Worm (Caenorhabditis elegans): ENCODE measurements around the gene F58D12.3.

F58D12.3 gene

DNA sequence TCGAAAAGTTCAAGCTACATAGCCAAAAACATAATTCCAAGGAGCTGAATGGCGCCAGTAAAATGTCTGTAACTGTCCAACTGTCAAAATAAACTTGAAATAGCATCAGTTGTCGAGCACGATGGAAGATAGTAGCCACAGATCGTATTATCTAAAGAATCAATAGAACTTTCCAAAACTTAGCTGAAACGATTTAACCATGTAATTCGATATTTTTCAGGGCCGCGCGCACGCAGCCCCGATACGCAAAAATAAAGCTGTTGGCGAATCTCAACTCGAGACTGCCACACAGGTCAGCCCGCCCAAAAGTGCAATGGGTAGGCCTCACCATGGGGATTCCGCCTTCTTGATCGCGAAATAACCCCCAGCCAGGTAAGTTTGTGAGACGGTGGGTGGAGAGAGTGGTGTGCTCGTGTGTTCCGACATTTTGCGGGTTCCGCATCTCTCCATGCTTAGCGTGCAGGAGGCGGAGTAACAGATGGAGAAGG, 29.3 kb upstream of the F58D12.3 start (continued):
- peak; percentile 17 to 44 for TF ChIP-seq daf-16 (GFP tag; optimal IDR thresholded peaks at IDR 0.05)
- TF ChIP-seq daf-16 (tag; optimal IDR thresholded peaks at IDR 0.05): peak; percentile 56
- no peak for TF ChIP-seq nhr-28 (tag; optimal IDR thresholded peaks at IDR 0.05)
- TF ChIP-seq madf-9 (GFP tag; conservative IDR thresholded peaks at IDR 0.05): no peak
- TF ChIP-seq zag-1 (tag; optimal IDR thresholded peaks at IDR 0.05): no peak
- TF ChIP-seq madf-5 (GFP tag; IDR thresholded peaks at IDR 0.05): no peak
- no peak for TF ChIP-seq dmd-8 (GFP tag; IDR thresholded peaks at IDR 0.05)
- TF ChIP-seq nhr-76 (tag; optimal IDR thresholded peaks at IDR 0.05): no peak
- TF ChIP-seq tra-1 (GFP tag; IDR thresholded peaks at IDR 0.05): 0 out of 2 replicates have a peak, but pooled peaks have one; percentile 33
- TF ChIP-seq jun-1 (tag; optimal IDR thresholded peaks at IDR 0.05): no peak
- peak; percentile 59; the same call in 1 of the 2 replicates for TF ChIP-seq dmd-9 (GFP tag; IDR thresholded peaks at IDR 0.05)
- no peak for TF ChIP-seq aly-2 (tag; optimal IDR thresholded peaks at IDR 0.05)
- no peak for TF ChIP-seq ceh-82 (tag; optimal IDR thresholded peaks at IDR 0.05)
- TF ChIP-seq nhr-41 (GFP tag; IDR thresholded peaks at IDR 0.05): no peak
- peak; percentile 69 for TF ChIP-seq hlh-11 (tag; optimal IDR thresholded peaks at IDR 0.05)
- peak; percentile 32 for TF ChIP-seq lir-3 (tag; optimal IDR thresholded peaks at IDR 0.05)
- TF ChIP-seq lsy-2 (tag; optimal IDR thresholded peaks at IDR 0.05): no peak
- no peak for TF ChIP-seq lin-1 (GFP tag; IDR thresholded peaks at IDR 0.05)
- TF ChIP-seq ceh-44 (GFP tag; IDR thresholded peaks at IDR 0.05): peak; percentile 81
- TF ChIP-seq dve-1 (tag; optimal IDR thresholded peaks at IDR 0.05; ENCODE audit: insufficient read depth): peak; percentile 52
- TF ChIP-seq nhr-11 (tag; optimal IDR thresholded peaks at IDR 0.05): no peak
- TF ChIP-seq dmd-6 (GFP tag; IDR thresholded peaks at IDR 0.05): peak; percentile 56
- peak; percentile 75 for TF ChIP-seq set-16 (GFP tag; IDR thresholded peaks at IDR 0.05)
- no peak for TF ChIP-seq unc-39 (tag; optimal IDR thresholded peaks at IDR 0.05)
- no peak for TF ChIP-seq mep-1 (tag; optimal IDR thresholded peaks at IDR 0.05)
- TF ChIP-seq Y105C5A.15 (GFP tag; IDR thresholded peaks at IDR 0.05): no peak
- no peak for TF ChIP-seq F37D6.2 (tag; optimal IDR thresholded peaks at IDR 0.05)
- TF ChIP-seq hif-1 (tag; optimal IDR thresholded peaks at IDR 0.05): no peak
- TF ChIP-seq nhr-48 (tag; optimal IDR thresholded peaks at IDR 0.05): peak; percentile 63
- TF ChIP-seq pqm-1 (tag; optimal IDR thresholded peaks at IDR 0.05): no peak
- no peak for TF ChIP-seq ceh-28 (tag; optimal IDR thresholded peaks at IDR 0.05)
- TF ChIP-seq gei-8 (GFP tag; optimal IDR thresholded peaks at IDR 0.05): no peak
- no peak for TF ChIP-seq Y75B8A.6 (GFP tag; IDR thresholded peaks at IDR 0.05)
- TF ChIP-seq daf-19 (GFP tag; conservative IDR thresholded peaks at IDR 0.05): no peak
- peak; percentile 43 for TF ChIP-seq zip-2 (tag; optimal IDR thresholded peaks at IDR 0.05)
- TF ChIP-seq mxl-3 (GFP tag; optimal IDR thresholded peaks at IDR 0.05): peak; percentile 51
- no peak for TF ChIP-seq cey-2 (tag; optimal IDR thresholded peaks at IDR 0.05; ENCODE audit: borderline replicate concordance, insufficient read depth)
- TF ChIP-seq Y48G9A.11 (GFP tag; IDR thresholded peaks at IDR 0.05): peak; percentile 74
- TF ChIP-seq sdz-12 (GFP tag; optimal IDR thresholded peaks at IDR 0.05): no peak
- TF ChIP-seq spr-1 (tag; optimal IDR thresholded peaks at IDR 0.05): peak; percentile 64
- TF ChIP-seq hlh-30 (tag; optimal IDR thresholded peaks at IDR 0.05; ENCODE audit: insufficient read depth): peak; percentile 37
- no peak for TF ChIP-seq skn-1 (tag; optimal IDR thresholded peaks at IDR 0.05)
- TF ChIP-seq php-3 (GFP tag; IDR thresholded peaks at IDR 0.05): peak; percentile 39; the same call in 1 of the 2 replicates
- TF ChIP-seq nhr-25 (tag; optimal IDR thresholded peaks at IDR 0.05; ENCODE audit: borderline replicate concordance, insufficient read depth): no peak
- peak; percentile 16 for TF ChIP-seq nhr-77 (tag; optimal IDR thresholded peaks at IDR 0.05)
- no peak for TF ChIP-seq F26F4.8 (GFP tag; conservative IDR thresholded peaks at IDR 0.05)
- TF ChIP-seq fos-1 (tag; optimal IDR thresholded peaks at IDR 0.05): no peak
- TF ChIP-seq ama-1 (optimal IDR thresholded peaks at IDR 0.05): peak; percentile 91
- TF ChIP-seq lin-13 (GFP tag; optimal IDR thresholded peaks at IDR 0.05): no peak
- TF ChIP-seq zfp-3 (GFP tag; conservative IDR thresholded peaks at IDR 0.05): no peak
- no peak for TF ChIP-seq attf-4 (tag; optimal IDR thresholded peaks at IDR 0.05)
- TF ChIP-seq lin-39 (tag; optimal IDR thresholded peaks at IDR 0.05): no peak
